Fruit fly (Drosophila melanogaster): ENCODE data around the gene CG32182.
A peak's percentile ranks its signal among the peaks of the same experiment; 100 is the strongest.

Gene CG32182

DNA sequence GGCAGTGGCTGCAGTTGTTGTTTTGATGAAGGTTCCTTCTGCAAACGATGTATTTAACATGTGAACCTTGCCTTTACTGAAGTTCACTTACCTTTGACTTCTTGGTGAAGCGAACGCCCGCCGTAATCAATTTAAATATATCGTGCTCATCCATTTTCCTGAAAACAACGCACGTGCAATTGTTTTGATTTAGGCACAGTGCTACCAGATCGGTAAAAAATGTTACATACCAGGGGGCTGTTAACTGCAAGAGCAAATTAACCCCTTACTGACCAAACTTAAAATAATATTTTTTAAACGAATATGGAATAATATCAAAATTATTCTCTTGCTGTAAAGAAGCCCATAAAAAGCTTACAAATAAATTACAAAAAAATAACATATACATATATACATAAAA, 46.6 kb downstream of the CG32182 start, which contains the start of gene ais:
TSS of gene ais (minus strand) at position 205 of the 400 bp plus-strand sequence.
- no peak for TF ChIP-seq CG6854 (GFP tag; optimal IDR thresholded peaks at IDR 0.05)
- peak; percentile 42 for TF ChIP-seq OdsH (GFP tag; optimal IDR thresholded peaks at IDR 0.05)
- TF ChIP-seq CG4318 (GFP tag; optimal IDR thresholded peaks at IDR 0.05) = no peak
- TF ChIP-seq Sox15 (GFP tag; optimal IDR thresholded peaks at IDR 0.05) = no peak
- no peak for TF ChIP-seq Lpt (GFP tag; optimal IDR thresholded peaks at IDR 0.05)
- TF ChIP-seq CG6163 (GFP tag; IDR thresholded peaks at IDR 0.05) = no peak
- TF ChIP-seq CG7368 (GFP tag; optimal IDR thresholded peaks at IDR 0.05) = no peak
- no peak for TF ChIP-seq Hr4 (GFP tag; optimal IDR thresholded peaks at IDR 0.05)
- no peak for TF ChIP-seq CG6808 (GFP tag; optimal IDR thresholded peaks at IDR 0.05)
- no peak for TF ChIP-seq ss (GFP tag; optimal IDR thresholded peaks at IDR 0.05)
- TF ChIP-seq eg (GFP tag; IDR thresholded peaks at IDR 0.05) = no peak
- TF ChIP-seq lz (GFP tag; optimal IDR thresholded peaks at IDR 0.05) = peak; percentile 23
- TF ChIP-seq CG15336 (GFP tag; IDR thresholded peaks at IDR 0.05) = no peak
- TF ChIP-seq Eip93F (GFP tag; optimal IDR thresholded peaks at IDR 0.05) = no peak
- no peak for TF ChIP-seq Eip75B (GFP tag; optimal IDR thresholded peaks at IDR 0.05)
- peak; percentile 9 for TF ChIP-seq CG34406 (GFP tag; optimal IDR thresholded peaks at IDR 0.05)
- no peak for TF ChIP-seq CG6792 (GFP tag; optimal IDR thresholded peaks at IDR 0.05)
- peak; percentile 10 for TF ChIP-seq CG31627 (GFP tag; optimal IDR thresholded peaks at IDR 0.05)
- no peak for TF ChIP-seq Met (GFP tag; optimal IDR thresholded peaks at IDR 0.05)
- no peak for TF ChIP-seq CG11762 (GFP tag; optimal IDR thresholded peaks at IDR 0.05; ENCODE audit: insufficient read depth)
- TF ChIP-seq CG1621 (tag; optimal IDR thresholded peaks at IDR 0.05) = no peak
- no peak for TF ChIP-seq Smox (GFP tag; optimal IDR thresholded peaks at IDR 0.05)
- TF ChIP-seq CG32006 (GFP tag; optimal IDR thresholded peaks at IDR 0.05) = no peak
- peak; percentile 41 for TF ChIP-seq esn (GFP tag; optimal IDR thresholded peaks at IDR 0.05)
- no peak for TF ChIP-seq CG9139 (GFP tag; optimal IDR thresholded peaks at IDR 0.05)
- TF ChIP-seq dac (GFP tag; optimal IDR thresholded peaks at IDR 0.05) = no peak
- TF ChIP-seq dsx (GFP tag; optimal IDR thresholded peaks at IDR 0.05; ENCODE audit: poor library complexity, severe bottlenecking) = no peak
- no peak for TF ChIP-seq pdm3 (GFP tag; optimal IDR thresholded peaks at IDR 0.05)
- TF ChIP-seq cyc (GFP tag; optimal IDR thresholded peaks at IDR 0.05) = no peak
- no peak for TF ChIP-seq CG3032 (tag; optimal IDR thresholded peaks at IDR 0.05)
- no peak for TF ChIP-seq Sox102F (GFP tag; optimal IDR thresholded peaks at IDR 0.05)
- TF ChIP-seq Hr38 (GFP tag; optimal IDR thresholded peaks at IDR 0.05) = no peak
- TF ChIP-seq svp (GFP tag) = no peak
- TF ChIP-seq spab (GFP tag; optimal IDR thresholded peaks at IDR 0.05) = no peak
- TF ChIP-seq achi (GFP tag; optimal IDR thresholded peaks at IDR 0.05) = no peak
- no peak for TF ChIP-seq fd59A (GFP tag; optimal IDR thresholded peaks at IDR 0.05)
- no peak for TF ChIP-seq CG11294 (GFP tag; IDR thresholded peaks at IDR 0.05)
- TF ChIP-seq salr (GFP tag; optimal IDR thresholded peaks at IDR 0.05) = no peak
- no peak for TF ChIP-seq CG6276 (GFP tag; optimal IDR thresholded peaks at IDR 0.05)
- TF ChIP-seq acj6 (GFP tag; optimal IDR thresholded peaks at IDR 0.05) = peak; percentile 17
- TF ChIP-seq Sox14 (GFP tag; optimal IDR thresholded peaks at IDR 0.05) = no peak
- no peak for TF ChIP-seq Ets96B (tag; optimal IDR thresholded peaks at IDR 0.05)
- TF ChIP-seq CG11902 (GFP tag; optimal IDR thresholded peaks at IDR 0.05) = no peak
- TF ChIP-seq CG8319 (GFP tag; optimal IDR thresholded peaks at IDR 0.05) = no peak
- TF ChIP-seq vri (GFP tag; optimal IDR thresholded peaks at IDR 0.05) = no peak
- peak; percentile 28 for TF ChIP-seq Hr39 (GFP tag; optimal IDR thresholded peaks at IDR 0.05)
- no peak for TF ChIP-seq CG10631 (GFP tag; optimal IDR thresholded peaks at IDR 0.05)
- no peak for TF ChIP-seq CG8632 (GFP tag; optimal IDR thresholded peaks at IDR 0.05)
- no peak for TF ChIP-seq CG16779 (tag; optimal IDR thresholded peaks at IDR 0.05)
- TF ChIP-seq Eip78C (GFP tag) = no peak
- no peak for TF ChIP-seq Gug (GFP tag; IDR thresholded peaks at IDR 0.05)
- no peak for TF ChIP-seq fkh (GFP tag; optimal IDR thresholded peaks at IDR 0.05)
- TF ChIP-seq topi (GFP tag; optimal IDR thresholded peaks at IDR 0.05) = no peak

Data from whole organism, prepupa.